Fruit fly (Drosophila melanogaster) Kc167 (cell line): ENCODE measurements around the gene msd5.

Source experiments
- Sin3A ChIP-seq: fragments of >200 bp; optimal IDR thresholded peaks from 2 replicates; lab custom pipeline; 2018; ENCODE audit warnings: missing external identifiers
- h ChIP-seq: fragments of >200 bp; optimal IDR thresholded peaks from 3 replicates; lab custom pipeline; 2018; ENCODE audit warnings: missing external identifiers
- insv ChIP-seq: fragments of >200 bp; optimal IDR thresholded peaks from 3 replicates; lab custom pipeline; 2018; ENCODE audit warnings: missing external identifiers

- no peak for TF ChIP-seq Sin3A
- TF ChIP-seq insv (lab: Kevin White, UChicago) = no peak
- TF ChIP-seq h (lab: Kevin White, UChicago) = no peak
Measured at dm6 chr3L:1349397-1349796, 16.5 kb upstream of the msd5 start.
